Worm (Caenorhabditis elegans) whole organism, early embryonic: Measurements from ENCODE around the gene unc-7.

Source experiments
- F13C5.2 ChIP-seq: sonication (generic microtip); optimal IDR thresholded peaks from 2 replicates; lab custom pipeline; 2017; ENCODE audit warnings: mild to moderate bottlenecking, missing genetic modification characterization, inconsistent platforms, missing compliant biosample characterization
- aly-1 ChIP-seq: sonication (generic microtip); optimal IDR thresholded peaks from 2 replicates; lab custom pipeline; 2016; ENCODE audit warnings: missing genetic modification characterization, missing compliant biosample characterization
- ama-1 ChIP-seq: fragments of 150-350 bp; optimal IDR thresholded peaks from 2 replicates; lab custom pipeline; 2014
- ceh-36 ChIP-seq: sonication (generic microtip); optimal IDR thresholded peaks from 2 replicates; lab custom pipeline; 2016; ENCODE audit warnings: missing genetic modification characterization, inconsistent platforms, missing compliant biosample characterization
- ets-7 ChIP-seq: sonication (generic microtip); optimal IDR thresholded peaks from 2 replicates; lab custom pipeline; 2016; ENCODE audit warnings: missing genotype, missing genetic modification characterization, missing compliant biosample characterization
- flt-1 ChIP-seq: fragments of 200-800 bp; sonication (Bioruptor generic); IDR thresholded peaks from 2 replicates; pipeline ENCODE4 v1.3.6; 2022; ENCODE audit warnings: missing genetic modification characterization, missing compliant biosample characterization
- hmg-4 ChIP-seq: fragments of 200-800 bp; sonication (Bioruptor generic); optimal IDR thresholded peaks from 2 replicates; lab custom pipeline; 2018; ENCODE audit warnings: mild to moderate bottlenecking, missing genetic modification characterization, missing compliant biosample characterization
- hnd-1 ChIP-seq: sonication (generic microtip); optimal IDR thresholded peaks from 2 replicates; lab custom pipeline; 2016; ENCODE audit warnings: missing genetic modification characterization, missing compliant biosample characterization
- pes-1 ChIP-seq: fragments of 200-800 bp; sonication (Bioruptor generic); IDR thresholded peaks from 2 replicates; pipeline ENCODE4 v1.3.6; 2022; ENCODE audit warnings: missing genetic modification reagents, missing genetic modification characterization, missing compliant biosample characterization
- scrt-1 ChIP-seq: fragments of 200-800 bp; sonication (Bioruptor generic); IDR thresholded peaks from 2 replicates; pipeline ENCODE4 v1.3.6; 2022; ENCODE audit warnings: missing genetic modification characterization, missing compliant biosample characterization
- sea-1 ChIP-seq: fragments of 200-800 bp; sonication (Bioruptor generic); conservative IDR thresholded peaks from 2 replicates; pipeline ENCODE4 v1.3.6; 2022; ENCODE audit warnings: missing genetic modification characterization, missing compliant biosample characterization
- tbx-11 ChIP-seq: fragments of 200-800 bp; sonication (Bioruptor generic); IDR thresholded peaks from 2 replicates; pipeline ENCODE4 v1.3.6; 2022; ENCODE audit warnings: missing genetic modification characterization, missing compliant biosample characterization
- tbx-37 ChIP-seq: fragments of 200-800 bp; sonication (Bioruptor generic); conservative IDR thresholded peaks from 2 replicates; pipeline ENCODE4 v1.3.6; 2022; ENCODE audit warnings: missing genetic modification reagents, missing genetic modification characterization, missing compliant biosample characterization
- tra-4 ChIP-seq: sonication (generic microtip); optimal IDR thresholded peaks from 2 replicates; lab custom pipeline; 2017; ENCODE audit warnings: missing genetic modification characterization, missing compliant biosample characterization

DNA sequence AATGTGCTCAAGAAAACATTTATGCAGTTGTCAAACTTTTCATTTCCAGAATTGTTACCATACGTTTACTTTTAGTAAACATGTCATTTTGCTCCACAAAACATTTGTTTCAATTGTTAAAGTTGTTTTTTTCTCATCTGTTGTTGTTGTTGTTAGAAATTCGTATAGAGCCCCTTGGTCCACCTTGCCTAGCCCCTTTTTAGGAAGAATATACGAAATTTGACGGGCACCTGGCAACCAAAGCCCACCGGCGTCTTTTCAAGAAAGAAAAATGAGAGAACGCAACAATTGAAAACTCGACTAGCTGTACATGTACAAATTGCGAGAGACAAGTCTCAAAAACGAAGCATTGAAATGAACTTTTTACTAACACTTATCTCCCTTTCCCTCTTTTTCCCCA is 63.1 kb downstream of the unc-7 start, which contains the start of gene F09B12.5:
- TF ChIP-seq pes-1 (GFP tag; lab: Robert Waterston, UW), result no peak
- TF ChIP-seq hmg-4 (GFP tag; lab: Kevin White, UChicago), result no peak
- no peak for TF ChIP-seq F13C5.2 (tag; lab: Kevin White, UChicago)
- TF ChIP-seq tra-4 (tag; lab: Kevin White, UChicago), result no peak
- no peak for TF ChIP-seq sea-1 (GFP tag; lab: Robert Waterston, UW)
- TF ChIP-seq ama-1, result no peak
- no peak for TF ChIP-seq tbx-11 (GFP tag; lab: Robert Waterston, UW)
- no peak for TF ChIP-seq ceh-36 (tag; lab: Kevin White, UChicago)
- TF ChIP-seq tbx-37 (GFP tag; lab: Robert Waterston, UW), result no peak
- no peak for TF ChIP-seq scrt-1
- TF ChIP-seq flt-1, result no peak
- TF ChIP-seq aly-1 (tag; lab: Kevin White, UChicago), result no peak
- no peak for TF ChIP-seq hnd-1
- TF ChIP-seq ets-7 (tag; lab: Kevin White, UChicago), result no peak
